Fruit fly (Drosophila melanogaster) whole organism, prepupa: Measurements from ENCODE around the gene CG46517.
"Not testable (repeated sequence)": the region's sequence is repeated elsewhere in the genome, so short reads cannot be mapped to it uniquely, and the experiment has no call there.

ENCODE experiments used
- Blimp-1 ChIP-seq: fragments of 200-800 bp; sonication (Bioruptor generic); optimal IDR thresholded peaks from 3 replicates; lab custom pipeline; 2017; ENCODE audit warnings: missing biosample characterization, missing genetic modification characterization, mild to moderate bottlenecking, moderate library complexity, missing genetic modification reagents
- CG11762 ChIP-seq: fragments of 200-800 bp; sonication (Bioruptor generic); optimal IDR thresholded peaks from 3 replicates; lab custom pipeline; 2016; ENCODE audit warnings: missing biosample characterization, missing genetic modification characterization; ENCODE audit not compliant: insufficient read depth
- Ets21C ChIP-seq: fragments of 200-800 bp; sonication (Bioruptor generic); optimal IDR thresholded peaks from 3 replicates; lab custom pipeline; 2016; ENCODE audit warnings: missing biosample characterization, missing genetic modification characterization
- Hr38 ChIP-seq: sonication (Bioruptor generic); optimal IDR thresholded peaks from 2 replicates; lab custom pipeline; 2016; ENCODE audit warnings: missing biosample characterization, missing genetic modification characterization
- Sox102F ChIP-seq: fragments of 200-800 bp; sonication (Bioruptor generic); optimal IDR thresholded peaks from 2 replicates; lab custom pipeline; 2016; ENCODE audit warnings: missing biosample characterization, mild to moderate bottlenecking, missing genetic modification characterization
- eg ChIP-seq: fragments of 200-800 bp; sonication (Bioruptor generic); IDR thresholded peaks from 3 replicates; pipeline ENCODE4 v1.3.6; 2022; ENCODE audit warnings: missing biosample characterization, missing genetic modification characterization
- fkh ChIP-seq: fragments of 200-800 bp; sonication (Bioruptor generic); optimal IDR thresholded peaks from 3 replicates; lab custom pipeline; 2017; ENCODE audit warnings: missing biosample characterization, mild to moderate bottlenecking, missing genetic modification characterization, moderate library complexity
- net ChIP-seq: fragments of 200-800 bp; sonication (Bioruptor generic); optimal IDR thresholded peaks from 3 replicates; lab custom pipeline; 2016; ENCODE audit warnings: missing biosample characterization, missing genetic modification characterization
- ss ChIP-seq, 2 experiments: fragments of 200-800 bp; sonication (Bioruptor generic); optimal IDR thresholded peaks; 2 replicates in 1 of 2; 3 replicates in 1 of 2; lab custom pipeline; 2017 to 2018; ENCODE audit warnings: mild to moderate bottlenecking in 2 of 2, missing biosample characterization in 2 of 2, missing genetic modification characterization in 2 of 2, moderate library complexity in 1 of 2

- TF ChIP-seq net (GFP tag; lab: Kevin White, UChicago); Blimp-1 (GFP tag; lab: Kevin White, UChicago); Ets21C (GFP tag; lab: Kevin White, UChicago); Sox102F (GFP tag; lab: Kevin White, UChicago); Hr38 (GFP tag; lab: Kevin White, UChicago); eg (GFP tag; lab: Robert Waterston, UW); fkh (GFP tag; lab: Kevin White, UChicago); CG11762 (GFP tag; lab: Kevin White, UChicago); ss (GFP tag; optimal IDR thresholded peaks at IDR 0.05; lab: Kevin White, UChicago): not testable (repeated sequence)
Observed at dm6 chrX:22177205-22177604, 40.0 kb upstream of the CG46517 start, which contains the start of gene CG46510.
